Worm (Caenorhabditis elegans) whole organism, mixed stage, embryonic: ENCODE measurements around the gene pcp-2.
"Not testable (repeated sequence)": the region's sequence is repeated elsewhere in the genome, so short reads cannot be mapped to it uniquely, and the experiment has no call there.

Experiments used
- elt-1 ChIP-seq: sonication (generic microtip); optimal IDR thresholded peaks from 2 replicates; lab custom pipeline; 2017; ENCODE audit warnings: missing genetic modification characterization, mild to moderate bottlenecking, missing compliant biosample characterization, antibody characterized with exemption, moderate library complexity, borderline replicate concordance; ENCODE audit not compliant: insufficient read depth
- hlh-1 ChIP-seq: fragments of 150-350 bp; optimal IDR thresholded peaks from 2 replicates; lab custom pipeline; 2014; ENCODE audit warnings: missing biosample characterization, missing genetic modification reagents, missing genetic modification characterization
- pha-4 ChIP-seq: fragments of 150-350 bp; optimal IDR thresholded peaks from 2 replicates; lab custom pipeline; 2018; ENCODE audit warnings: missing biosample characterization, missing genetic modification reagents, missing genetic modification characterization
- unc-120 ChIP-seq: sonication (generic microtip); optimal IDR thresholded peaks from 2 replicates; lab custom pipeline; 2017; ENCODE audit warnings: missing genetic modification characterization, missing compliant biosample characterization; ENCODE audit not compliant: poor library complexity, severe bottlenecking

- TF ChIP-seq elt-1; pha-4; unc-120 (tag; lab: Kevin White, UChicago); hlh-1: not testable (repeated sequence)
Observed at ce11 chrIV:9196023-9196636, 31.2 kb upstream of the pcp-2 start.
